Worm (Caenorhabditis elegans) whole organism, L2 larva: ENCODE measurements around the gene actl-1.

Experiments
- ZK546.5 ChIP-seq: sonication (generic microtip); optimal IDR thresholded peaks from 2 replicates; lab custom pipeline; 2017; ENCODE audit warnings: missing biosample characterization, missing genetic modification characterization
- lin-13 ChIP-seq: fragments of 150-350 bp; optimal IDR thresholded peaks from 2 replicates; lab custom pipeline; 2014; ENCODE audit warnings: missing biosample characterization, missing genetic modification reagents, missing genetic modification characterization
- skn-1 ChIP-seq: sonication (generic microtip); optimal IDR thresholded peaks from 2 replicates; lab custom pipeline; 2017; ENCODE audit warnings: missing biosample characterization, missing genetic modification characterization
- unc-62 ChIP-seq: fragments of 150-350 bp; optimal IDR thresholded peaks from 2 replicates; lab custom pipeline; 2014; ENCODE audit warnings: missing biosample characterization, missing genetic modification reagents, missing genetic modification characterization
- ztf-11 ChIP-seq: sonication (generic microtip); optimal IDR thresholded peaks from 2 replicates; lab custom pipeline; 2017; ENCODE audit warnings: missing biosample characterization, missing genetic modification characterization

DNA sequence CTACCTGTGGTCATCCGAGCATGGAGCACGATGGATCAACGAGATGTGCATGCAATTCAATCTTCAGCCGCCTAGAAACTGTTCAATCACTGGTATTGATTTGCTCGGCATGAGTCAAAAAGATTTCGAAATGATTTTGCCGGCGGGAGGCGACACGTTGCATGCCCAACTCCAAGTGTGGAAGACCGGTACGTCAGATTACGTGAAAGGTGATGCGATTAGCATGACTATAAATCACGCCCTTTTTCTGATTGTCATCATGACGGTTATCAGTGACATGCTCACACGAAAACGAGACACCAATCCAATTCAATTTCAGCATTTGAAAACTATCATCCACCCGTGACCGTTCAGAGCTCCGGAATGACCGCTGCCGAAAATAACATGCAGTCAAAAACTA is 21.0 kb upstream of the actl-1 start:
- TF ChIP-seq unc-62 (GFP tag; lab: Kevin White, UChicago) (no peak), ztf-11 (tag; lab: Kevin White, UChicago) (no peak), ZK546.5 (no peak), skn-1 (tag; lab: Kevin White, UChicago) (no peak), lin-13 (GFP tag; lab: Kevin White, UChicago) (no peak)
